Worm (Caenorhabditis elegans) whole organism, late embryonic: ENCODE data around the gene F56B3.2.
"Not testable (repeated sequence)": the region's sequence is repeated elsewhere in the genome, so short reads cannot be mapped to it uniquely, and the experiment has no call there.

ENCODE experiments used
- C08G9.2 ChIP-seq: sonication (generic microtip); optimal IDR thresholded peaks from 2 replicates; lab custom pipeline; 2016; ENCODE audit warnings: mild to moderate bottlenecking, missing genetic modification characterization, moderate library complexity, missing compliant biosample characterization
- F13H6.1 ChIP-seq: sonication (generic microtip); optimal IDR thresholded peaks from 2 replicates; lab custom pipeline; 2016; ENCODE audit warnings: missing genetic modification characterization, missing compliant biosample characterization
- K02D7.2 ChIP-seq: sonication (generic microtip); optimal IDR thresholded peaks from 2 replicates; lab custom pipeline; 2017; ENCODE audit warnings: mild to moderate bottlenecking, missing genetic modification characterization, missing compliant biosample characterization
- Y22D7AL.16 ChIP-seq: sonication (generic microtip); optimal IDR thresholded peaks from 2 replicates; lab custom pipeline; 2016; ENCODE audit warnings: missing genetic modification characterization, missing compliant biosample characterization
- ahr-1 ChIP-seq: sonication (generic microtip); optimal IDR thresholded peaks from 2 replicates; lab custom pipeline; 2016; ENCODE audit warnings: missing genetic modification characterization, missing compliant biosample characterization
- ceh-14 ChIP-seq: sonication (generic microtip); optimal IDR thresholded peaks from 2 replicates; lab custom pipeline; 2016; ENCODE audit warnings: missing genotype, missing genetic modification characterization, missing compliant biosample characterization
- ceh-19 ChIP-seq: fragments of 200-800 bp; sonication (Bioruptor generic); optimal IDR thresholded peaks from 2 replicates; lab custom pipeline; 2018; ENCODE audit warnings: mild to moderate bottlenecking, missing genetic modification characterization, missing compliant biosample characterization
- ceh-2 ChIP-seq: sonication (generic microtip); optimal IDR thresholded peaks from 2 replicates; lab custom pipeline; 2016; ENCODE audit warnings: missing genotype, missing genetic modification characterization, missing compliant biosample characterization
- ceh-22 ChIP-seq: sonication (generic microtip); optimal IDR thresholded peaks from 2 replicates; lab custom pipeline; 2017; ENCODE audit warnings: missing biosample characterization, missing genetic modification characterization
- ceh-31 ChIP-seq: sonication (generic microtip); optimal IDR thresholded peaks from 2 replicates; lab custom pipeline; 2016; ENCODE audit warnings: missing genetic modification characterization, missing compliant biosample characterization
- ceh-34 ChIP-seq: sonication (generic microtip); optimal IDR thresholded peaks from 2 replicates; lab custom pipeline; 2016; ENCODE audit warnings: mild to moderate bottlenecking, missing genetic modification characterization, missing compliant biosample characterization
- ceh-45 ChIP-seq: fragments of 200-800 bp; sonication (Bioruptor generic); IDR thresholded peaks from 2 replicates; pipeline ENCODE4 v1.3.6; 2022; ENCODE audit warnings: missing genetic modification reagents, missing genetic modification characterization, missing compliant biosample characterization
- ceh-48 ChIP-seq: sonication (generic microtip); optimal IDR thresholded peaks from 2 replicates; lab custom pipeline; 2016; ENCODE audit warnings: missing genetic modification characterization, inconsistent platforms, missing compliant biosample characterization
- ceh-9 ChIP-seq: sonication (generic microtip); optimal IDR thresholded peaks from 2 replicates; lab custom pipeline; 2016; ENCODE audit warnings: mild to moderate bottlenecking, missing genetic modification characterization, inconsistent platforms, missing compliant biosample characterization
- elt-2 ChIP-seq: sonication (generic microtip); optimal IDR thresholded peaks from 2 replicates; lab custom pipeline; 2016; ENCODE audit warnings: missing genetic modification reagents, missing genetic modification characterization, missing compliant biosample characterization
- fax-1 ChIP-seq: sonication (generic microtip); optimal IDR thresholded peaks from 2 replicates; lab custom pipeline; 2016; ENCODE audit warnings: missing genotype, missing genetic modification characterization, missing compliant biosample characterization
- fkh-10 ChIP-seq: fragments of 150-350 bp; optimal IDR thresholded peaks from 2 replicates; lab custom pipeline; 2014; ENCODE audit warnings: missing biosample characterization, missing genetic modification reagents, missing genetic modification characterization
- hlh-15 ChIP-seq: sonication (generic microtip); optimal IDR thresholded peaks from 2 replicates; lab custom pipeline; 2016; ENCODE audit warnings: missing genetic modification characterization, missing compliant biosample characterization
- hlh-30 ChIP-seq: sonication (generic microtip); optimal IDR thresholded peaks from 2 replicates; lab custom pipeline; 2017; ENCODE audit warnings: antibody characterized with exemption, missing genetic modification characterization, missing compliant biosample characterization; ENCODE audit not compliant: insufficient read depth
- hlh-8 ChIP-seq: sonication (generic microtip); optimal IDR thresholded peaks from 2 replicates; lab custom pipeline; 2016; ENCODE audit warnings: missing genotype, missing genetic modification characterization, missing compliant biosample characterization
- lim-6 ChIP-seq: sonication (generic microtip); optimal IDR thresholded peaks from 2 replicates; lab custom pipeline; 2016; ENCODE audit warnings: missing genetic modification characterization, missing compliant biosample characterization
- mec-3 ChIP-seq: sonication (generic microtip); optimal IDR thresholded peaks from 2 replicates; lab custom pipeline; 2016; ENCODE audit warnings: borderline replicate concordance, missing genetic modification characterization, missing compliant biosample characterization
- nhr-232 ChIP-seq: sonication (generic microtip); optimal IDR thresholded peaks from 2 replicates; lab custom pipeline; 2016; ENCODE audit warnings: missing genetic modification characterization, missing compliant biosample characterization
- odd-2 ChIP-seq: sonication (generic microtip); optimal IDR thresholded peaks from 2 replicates; lab custom pipeline; 2017; ENCODE audit warnings: antibody characterized with exemption, mild to moderate bottlenecking, missing genetic modification characterization, missing compliant biosample characterization
- pag-3 ChIP-seq: sonication (generic microtip); optimal IDR thresholded peaks from 2 replicates; lab custom pipeline; 2016; ENCODE audit warnings: missing compliant biosample characterization, missing genetic modification characterization, borderline replicate concordance
- pha-2 ChIP-seq: sonication (generic microtip); optimal IDR thresholded peaks from 2 replicates; lab custom pipeline; 2017; ENCODE audit warnings: mild to moderate bottlenecking, missing genetic modification characterization, missing compliant biosample characterization
- pha-4 ChIP-seq: fragments of 150-350 bp; optimal IDR thresholded peaks from 2 replicates; lab custom pipeline; 2018; ENCODE audit warnings: missing biosample characterization, missing genetic modification reagents, missing genetic modification characterization
- pqm-1 ChIP-seq: sonication (generic microtip); optimal IDR thresholded peaks from 2 replicates; lab custom pipeline; 2016; ENCODE audit warnings: missing genetic modification characterization, missing compliant biosample characterization
- rnt-1 ChIP-seq: sonication (generic microtip); optimal IDR thresholded peaks from 2 replicates; lab custom pipeline; 2016; ENCODE audit warnings: missing genetic modification characterization, missing compliant biosample characterization
- sdc-2 ChIP-seq: sonication (generic microtip); optimal IDR thresholded peaks from 2 replicates; lab custom pipeline; 2016; ENCODE audit warnings: missing genotype, missing genetic modification characterization, missing compliant biosample characterization
- sox-2 ChIP-seq: fragments of 200-800 bp; sonication (Bioruptor generic); IDR thresholded peaks from 2 replicates; pipeline ENCODE4 v1.3.6; 2022; ENCODE audit warnings: missing genetic modification reagents, missing genetic modification characterization, missing compliant biosample characterization
- sox-4 ChIP-seq: sonication (generic microtip); optimal IDR thresholded peaks from 2 replicates; lab custom pipeline; 2017; ENCODE audit warnings: mild to moderate bottlenecking, missing genetic modification characterization, inconsistent platforms, missing compliant biosample characterization
- syd-9 ChIP-seq: sonication (generic microtip); optimal IDR thresholded peaks from 2 replicates; lab custom pipeline; 2016; ENCODE audit warnings: mild to moderate bottlenecking, missing genetic modification characterization, moderate library complexity, missing compliant biosample characterization
- tbx-2 ChIP-seq: sonication (generic microtip); optimal IDR thresholded peaks from 2 replicates; lab custom pipeline; 2016; ENCODE audit warnings: missing genetic modification characterization, missing compliant biosample characterization
- unc-3 ChIP-seq, 2 experiments: fragments of 200-800 bp in 1 of 2; sonication (Bioruptor generic) in 1 of 2; sonication (generic microtip) in 1 of 2; conservative IDR thresholded peaks in 1 of 2; optimal IDR thresholded peaks in 1 of 2; 2 replicates each; pipeline versions ENCODE4 v1.3.6 to Lab custom; 2016 to 2022; ENCODE audit warnings: missing compliant biosample characterization in 2 of 2, missing genetic modification characterization in 2 of 2, missing genetic modification reagents in 1 of 2
- ztf-16 ChIP-seq: sonication (generic microtip); optimal IDR thresholded peaks from 2 replicates; lab custom pipeline; 2017; ENCODE audit warnings: missing genetic modification characterization, missing compliant biosample characterization

F56B3.2 gene

ce11 chrIV:768312-768711, at the start of gene F56B3.2:
Gene F56B3.2 (minus strand): TSS chrIV:768584.
- TF ChIP-seq odd-2 (tag; lab: Kevin White, UChicago) (no peak), ztf-16 (no peak), ceh-14 (tag; lab: Kevin White, UChicago) (no peak), hlh-15 (tag; lab: Kevin White, UChicago) (no peak), syd-9 (tag; lab: Kevin White, UChicago) (no peak), ceh-9 (no peak), pqm-1 (tag; lab: Kevin White, UChicago) (no peak)

ce11 chrIV:817879-818278, 49.5 kb upstream of the F56B3.2 start:
- TF ChIP-seq pha-4 (tag; lab: Kevin White, UChicago) (no peak), fax-1 (tag; lab: Kevin White, UChicago) (no peak), ceh-22 (tag; lab: Kevin White, UChicago) (no peak), sdc-2 (tag; lab: Kevin White, UChicago) (no peak), sox-2 (no peak), pqm-1 (tag; lab: Kevin White, UChicago) (no peak), ceh-19 (GFP tag; lab: Kevin White, UChicago) (no peak), pag-3 (tag; lab: Kevin White, UChicago) (no peak), sox-4 (tag; lab: Kevin White, UChicago) (no peak), lim-6 (tag; lab: Kevin White, UChicago) (no peak), unc-3 (GFP tag; conservative IDR thresholded peaks at IDR 0.05; lab: Robert Waterston, UW) (no peak), unc-3 (tag; optimal IDR thresholded peaks at IDR 0.05; lab: Kevin White, UChicago) (no peak), pha-2 (no peak), elt-2 (tag; lab: Kevin White, UChicago) (no peak)
- TF ChIP-seq, all 69 proteins: peak for 0

ce11 chrIV:813341-813740, 45.0 kb upstream of the F56B3.2 start:
- TF ChIP-seq hlh-30 (tag; lab: Kevin White, UChicago) (peak; percentile 4), tbx-2 (tag; lab: Kevin White, UChicago) (peak; percentile 37), rnt-1 (tag; lab: Kevin White, UChicago) (peak; percentile 16), C08G9.2 (tag; lab: Kevin White, UChicago) (peak; percentile 56), ceh-34 (tag; lab: Kevin White, UChicago) (peak; percentile 7), ceh-31 (tag; lab: Kevin White, UChicago) (peak; percentile 58), ceh-45 (0 out of 2 replicates have a peak, but pooled peaks have one; percentile 36), unc-3 (GFP tag; conservative IDR thresholded peaks at IDR 0.05; lab: Robert Waterston, UW) (peak; percentile 23; the same call in 1 of the 2 replicates), ceh-2 (peak; percentile 20)
- not testable (repeated sequence) for TF ChIP-seq unc-3 (tag; optimal IDR thresholded peaks at IDR 0.05; lab: Kevin White, UChicago)

- no peak for TF ChIP-seq F13H6.1 (tag; lab: Kevin White, UChicago)
- TF ChIP-seq, all 69 proteins: peak for 0
Measured at ce11 chrIV:807027-807516, 38.7 kb upstream of the F56B3.2 start, which contains the start of gene Y55F3BL.6. Gene Y55F3BL.6 (minus strand): TSS chrIV:807077.

ce11 chrIV:805693-806092, 37.3 kb upstream of the F56B3.2 start:
- TF ChIP-seq ceh-48 (peak; percentile 27), K02D7.2 (tag; lab: Kevin White, UChicago) (no peak)

- TF ChIP-seq mec-3 (no peak), fkh-10 (GFP tag; lab: Kevin White, UChicago) (no peak), nhr-232 (no peak), pha-4 (tag; lab: Kevin White, UChicago) (no peak), ceh-45 (no peak), hlh-8 (no peak), ahr-1 (tag; lab: Kevin White, UChicago) (no peak), Y22D7AL.16 (tag; lab: Kevin White, UChicago) (no peak), C08G9.2 (tag; lab: Kevin White, UChicago) (no peak), pqm-1 (tag; lab: Kevin White, UChicago) (no peak), sox-2 (no peak), pha-2 (no peak), hlh-30 (tag; lab: Kevin White, UChicago) (no peak)
Measured at ce11 chrIV:804802-805201, 36.4 kb upstream of the F56B3.2 start, which contains the start of gene Y55F3BL.4. Gene Y55F3BL.4 (plus strand): TSS chrIV:805102.
